Worm (Caenorhabditis elegans) whole organism, late embryonic: ENCODE data around the gene C34D10.1.

Source experiments
- C38D4.7 ChIP-seq: fragments of 200-800 bp; sonication (Bioruptor generic); optimal IDR thresholded peaks from 2 replicates; lab custom pipeline; 2018; ENCODE audit warnings: mild to moderate bottlenecking, missing genetic modification characterization, moderate library complexity, missing compliant biosample characterization
- K09A11.1 ChIP-seq: sonication (generic microtip); optimal IDR thresholded peaks from 2 replicates; lab custom pipeline; 2017; ENCODE audit warnings: antibody characterized with exemption, mild to moderate bottlenecking, missing genetic modification characterization, missing compliant biosample characterization; ENCODE audit not compliant: insufficient read depth
- ahr-1 ChIP-seq: sonication (generic microtip); optimal IDR thresholded peaks from 2 replicates; lab custom pipeline; 2016; ENCODE audit warnings: missing genetic modification characterization, missing compliant biosample characterization
- ceh-14 ChIP-seq: sonication (generic microtip); optimal IDR thresholded peaks from 2 replicates; lab custom pipeline; 2016; ENCODE audit warnings: missing genotype, missing genetic modification characterization, missing compliant biosample characterization
- ceh-18 ChIP-seq: sonication (generic microtip); optimal IDR thresholded peaks from 2 replicates; lab custom pipeline; 2016; ENCODE audit warnings: missing genetic modification characterization, missing compliant biosample characterization
- ceh-2 ChIP-seq: sonication (generic microtip); optimal IDR thresholded peaks from 2 replicates; lab custom pipeline; 2016; ENCODE audit warnings: missing genotype, missing genetic modification characterization, missing compliant biosample characterization
- ceh-22 ChIP-seq: sonication (generic microtip); optimal IDR thresholded peaks from 2 replicates; lab custom pipeline; 2017; ENCODE audit warnings: missing biosample characterization, missing genetic modification characterization
- ceh-30 ChIP-seq: fragments of 150-350 bp; optimal IDR thresholded peaks from 2 replicates; lab custom pipeline; 2014; ENCODE audit warnings: missing biosample characterization, missing genetic modification characterization
- ceh-31 ChIP-seq: sonication (generic microtip); optimal IDR thresholded peaks from 2 replicates; lab custom pipeline; 2016; ENCODE audit warnings: missing genetic modification characterization, missing compliant biosample characterization
- ceh-48 ChIP-seq: sonication (generic microtip); optimal IDR thresholded peaks from 2 replicates; lab custom pipeline; 2016; ENCODE audit warnings: missing genetic modification characterization, inconsistent platforms, missing compliant biosample characterization
- ceh-6 ChIP-seq: fragments of 200-800 bp; sonication (Bioruptor generic); optimal IDR thresholded peaks from 2 replicates; lab custom pipeline; 2018; ENCODE audit warnings: mild to moderate bottlenecking, missing genetic modification characterization, missing compliant biosample characterization
- che-1 ChIP-seq: sonication (generic microtip); optimal IDR thresholded peaks from 2 replicates; lab custom pipeline; 2016; ENCODE audit warnings: mild to moderate bottlenecking, missing genetic modification characterization, missing compliant biosample characterization
- dve-1 ChIP-seq: sonication (generic microtip); optimal IDR thresholded peaks from 2 replicates; lab custom pipeline; 2017; ENCODE audit warnings: antibody characterized with exemption, mild to moderate bottlenecking, missing genetic modification characterization, missing compliant biosample characterization
- elt-2 ChIP-seq: sonication (generic microtip); optimal IDR thresholded peaks from 2 replicates; lab custom pipeline; 2016; ENCODE audit warnings: missing genetic modification reagents, missing genetic modification characterization, missing compliant biosample characterization
- eyg-1 ChIP-seq: sonication (generic microtip); optimal IDR thresholded peaks from 2 replicates; lab custom pipeline; 2016; ENCODE audit warnings: missing genotype, missing genetic modification characterization, missing compliant biosample characterization
- fkh-10 ChIP-seq: fragments of 150-350 bp; optimal IDR thresholded peaks from 2 replicates; lab custom pipeline; 2014; ENCODE audit warnings: missing biosample characterization, missing genetic modification reagents, missing genetic modification characterization
- fkh-6 ChIP-seq: sonication (generic microtip); optimal IDR thresholded peaks from 2 replicates; lab custom pipeline; 2016; ENCODE audit warnings: missing genetic modification characterization, missing compliant biosample characterization
- gmeb-2 ChIP-seq: sonication (generic microtip); optimal IDR thresholded peaks from 2 replicates; lab custom pipeline; 2016; ENCODE audit warnings: missing genetic modification characterization, inconsistent platforms, missing compliant biosample characterization
- hlh-13 ChIP-seq: fragments of 200-800 bp; sonication (Bioruptor generic); optimal IDR thresholded peaks from 2 replicates; lab custom pipeline; 2018; ENCODE audit warnings: mild to moderate bottlenecking, missing genetic modification characterization, missing compliant biosample characterization
- hlh-15 ChIP-seq: sonication (generic microtip); optimal IDR thresholded peaks from 2 replicates; lab custom pipeline; 2016; ENCODE audit warnings: missing genetic modification characterization, missing compliant biosample characterization
- hlh-30 ChIP-seq: sonication (generic microtip); optimal IDR thresholded peaks from 2 replicates; lab custom pipeline; 2017; ENCODE audit warnings: antibody characterized with exemption, missing genetic modification characterization, missing compliant biosample characterization; ENCODE audit not compliant: insufficient read depth
- hlh-8 ChIP-seq: sonication (generic microtip); optimal IDR thresholded peaks from 2 replicates; lab custom pipeline; 2016; ENCODE audit warnings: missing genotype, missing genetic modification characterization, missing compliant biosample characterization
- lim-6 ChIP-seq: sonication (generic microtip); optimal IDR thresholded peaks from 2 replicates; lab custom pipeline; 2016; ENCODE audit warnings: missing genetic modification characterization, missing compliant biosample characterization
- lin-11 ChIP-seq: fragments of 200-800 bp; sonication (Bioruptor generic); optimal IDR thresholded peaks from 2 replicates; lab custom pipeline; 2018; ENCODE audit warnings: mild to moderate bottlenecking, missing genetic modification characterization, missing compliant biosample characterization
- nfya-1 ChIP-seq: sonication (generic microtip); optimal IDR thresholded peaks from 2 replicates; lab custom pipeline; 2017; ENCODE audit warnings: missing genetic modification characterization, mild to moderate bottlenecking, missing compliant biosample characterization, antibody characterized with exemption, moderate library complexity
- nhr-11 ChIP-seq: fragments of 150-350 bp; optimal IDR thresholded peaks from 2 replicates; lab custom pipeline; 2014; ENCODE audit warnings: missing biosample characterization, missing genetic modification characterization
- nhr-232 ChIP-seq: sonication (generic microtip); optimal IDR thresholded peaks from 2 replicates; lab custom pipeline; 2016; ENCODE audit warnings: missing genetic modification characterization, missing compliant biosample characterization
- pag-3 ChIP-seq: sonication (generic microtip); optimal IDR thresholded peaks from 2 replicates; lab custom pipeline; 2016; ENCODE audit warnings: missing compliant biosample characterization, missing genetic modification characterization, borderline replicate concordance
- pat-9 ChIP-seq: fragments of 200-800 bp; sonication (Bioruptor generic); optimal IDR thresholded peaks from 2 replicates; lab custom pipeline; 2018; ENCODE audit warnings: mild to moderate bottlenecking, missing genetic modification characterization, moderate library complexity, missing compliant biosample characterization
- pax-1 ChIP-seq: fragments of 150-350 bp; optimal IDR thresholded peaks from 2 replicates; lab custom pipeline; 2014; ENCODE audit warnings: missing biosample characterization, missing genetic modification characterization
- pha-2 ChIP-seq: sonication (generic microtip); optimal IDR thresholded peaks from 2 replicates; lab custom pipeline; 2017; ENCODE audit warnings: mild to moderate bottlenecking, missing genetic modification characterization, missing compliant biosample characterization
- pha-4 ChIP-seq: fragments of 150-350 bp; optimal IDR thresholded peaks from 2 replicates; lab custom pipeline; 2018; ENCODE audit warnings: missing biosample characterization, missing genetic modification reagents, missing genetic modification characterization
- pqm-1 ChIP-seq: sonication (generic microtip); optimal IDR thresholded peaks from 2 replicates; lab custom pipeline; 2016; ENCODE audit warnings: missing genetic modification characterization, missing compliant biosample characterization
- pros-1 ChIP-seq: fragments of 150-350 bp; optimal IDR thresholded peaks from 2 replicates; lab custom pipeline; 2014; ENCODE audit warnings: missing biosample characterization, missing genetic modification reagents, missing genetic modification characterization
- ref-2 ChIP-seq: sonication (generic microtip); optimal IDR thresholded peaks from 2 replicates; lab custom pipeline; 2016; ENCODE audit warnings: missing genetic modification characterization, missing compliant biosample characterization
- sdc-2 ChIP-seq: sonication (generic microtip); optimal IDR thresholded peaks from 2 replicates; lab custom pipeline; 2016; ENCODE audit warnings: missing genotype, missing genetic modification characterization, missing compliant biosample characterization
- sox-2 ChIP-seq: fragments of 200-800 bp; sonication (Bioruptor generic); IDR thresholded peaks from 2 replicates; pipeline ENCODE4 v1.3.6; 2022; ENCODE audit warnings: missing genetic modification reagents, missing genetic modification characterization, missing compliant biosample characterization
- sox-4 ChIP-seq: sonication (generic microtip); optimal IDR thresholded peaks from 2 replicates; lab custom pipeline; 2017; ENCODE audit warnings: mild to moderate bottlenecking, missing genetic modification characterization, inconsistent platforms, missing compliant biosample characterization
- tbx-2 ChIP-seq: sonication (generic microtip); optimal IDR thresholded peaks from 2 replicates; lab custom pipeline; 2016; ENCODE audit warnings: missing genetic modification characterization, missing compliant biosample characterization
- ttx-3 ChIP-seq: sonication (generic microtip); optimal IDR thresholded peaks from 2 replicates; lab custom pipeline; 2016; ENCODE audit warnings: missing genetic modification reagents, missing genetic modification characterization, missing compliant biosample characterization
- unc-3 ChIP-seq, 2 experiments: fragments of 200-800 bp in 1 of 2; sonication (Bioruptor generic) in 1 of 2; sonication (generic microtip) in 1 of 2; conservative IDR thresholded peaks in 1 of 2; optimal IDR thresholded peaks in 1 of 2; 2 replicates each; pipeline versions ENCODE4 v1.3.6 to Lab custom; 2016 to 2022; ENCODE audit warnings: missing compliant biosample characterization in 2 of 2, missing genetic modification characterization in 2 of 2, missing genetic modification reagents in 1 of 2
- unc-42 ChIP-seq: sonication (generic microtip); optimal IDR thresholded peaks from 2 replicates; lab custom pipeline; 2016; ENCODE audit warnings: missing genotype, missing genetic modification characterization, missing compliant biosample characterization
- unc-86 ChIP-seq: sonication (generic microtip); optimal IDR thresholded peaks from 2 replicates; lab custom pipeline; 2016; ENCODE audit warnings: missing genetic modification characterization, missing compliant biosample characterization

The C34D10.1 gene

ce11 chrX:8022728-8023127 lies 6.6 kb upstream of the C34D10.1 start:
- TF ChIP-seq ref-2 (tag; lab: Kevin White, UChicago) = no peak
- no peak for TF ChIP-seq ttx-3
- TF ChIP-seq hlh-30 (tag; lab: Kevin White, UChicago) = no peak
- TF ChIP-seq pha-4 (tag; lab: Kevin White, UChicago) = no peak
- no peak for TF ChIP-seq fkh-6 (tag; lab: Kevin White, UChicago)
- TF ChIP-seq unc-42 = no peak
- TF ChIP-seq ceh-31 = no peak

ce11 chrX:8026709-8027108 lies 2.6 kb upstream of the C34D10.1 start:
- no peak for TF ChIP-seq fkh-6 (tag; lab: Kevin White, UChicago)
- no peak for TF ChIP-seq tbx-2 (tag; lab: Kevin White, UChicago)
- TF ChIP-seq sdc-2 = no peak
- TF ChIP-seq elt-2 (tag; lab: Kevin White, UChicago) = no peak
- no peak for TF ChIP-seq nhr-11 (tag; lab: Kevin White, UChicago)
- no peak for TF ChIP-seq pqm-1 (tag; lab: Kevin White, UChicago)
- TF ChIP-seq sox-2 (GFP tag; lab: Robert Waterston, UW) = no peak
- TF ChIP-seq sox-4 = no peak
- TF ChIP-seq hlh-8 (tag; lab: Kevin White, UChicago) = no peak
- no peak for TF ChIP-seq hlh-15 (tag; lab: Kevin White, UChicago)
- no peak for TF ChIP-seq unc-86
- no peak for TF ChIP-seq ceh-22 (tag; lab: Kevin White, UChicago)
- no peak for TF ChIP-seq pha-2 (tag; lab: Kevin White, UChicago)

- no peak for TF ChIP-seq hlh-15 (tag; lab: Kevin White, UChicago)
- TF ChIP-seq che-1 (tag; lab: Kevin White, UChicago) = no peak
- no peak for TF ChIP-seq ceh-30 (tag; lab: Kevin White, UChicago)
- no peak for TF ChIP-seq hlh-30 (tag; lab: Kevin White, UChicago)
- TF ChIP-seq pha-4 (tag; lab: Kevin White, UChicago) = no peak
- no peak for TF ChIP-seq ahr-1
- TF ChIP-seq C38D4.7 = no peak
- no peak for TF ChIP-seq fkh-6 (tag; lab: Kevin White, UChicago)
- TF ChIP-seq, all 69 proteins: peak for 0
Measured at ce11 chrX:8027509-8027908, 1.8 kb upstream of the C34D10.1 start.

DNA sequence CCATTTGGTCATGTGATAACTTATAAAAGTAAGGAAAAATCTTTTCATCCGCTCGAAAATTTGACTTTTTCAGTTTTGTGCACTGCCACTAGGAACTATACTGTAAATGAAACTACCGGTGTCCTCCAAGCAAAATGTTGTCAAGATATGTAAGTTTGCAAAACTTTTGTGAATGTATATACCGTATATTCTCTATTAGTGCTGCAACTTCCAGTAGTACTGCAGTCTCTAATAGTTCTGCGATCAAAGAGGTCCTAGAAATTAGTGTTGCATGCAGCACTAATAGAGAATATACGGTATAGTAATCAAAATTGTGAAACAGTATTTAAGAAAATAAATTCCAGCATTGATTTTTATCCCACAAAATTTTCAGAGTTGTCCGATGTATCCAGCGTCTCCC lies 753 bp downstream of the C34D10.1 start:
- TF ChIP-seq pros-1 (no peak), unc-3 (GFP tag; conservative IDR thresholded peaks at IDR 0.05; lab: Robert Waterston, UW) (no peak), unc-3 (tag; optimal IDR thresholded peaks at IDR 0.05; lab: Kevin White, UChicago) (no peak), K09A11.1 (tag; lab: Kevin White, UChicago) (no peak), ceh-2 (tag; lab: Kevin White, UChicago) (no peak), ceh-18 (tag; lab: Kevin White, UChicago) (no peak), hlh-15 (tag; lab: Kevin White, UChicago) (no peak), gmeb-2 (tag; lab: Kevin White, UChicago) (no peak), pag-3 (tag; lab: Kevin White, UChicago) (no peak), lin-11 (tag; lab: Kevin White, UChicago) (no peak), fkh-10 (GFP tag; lab: Kevin White, UChicago) (no peak), eyg-1 (tag; lab: Kevin White, UChicago) (no peak), ceh-31 (no peak)

DNA sequence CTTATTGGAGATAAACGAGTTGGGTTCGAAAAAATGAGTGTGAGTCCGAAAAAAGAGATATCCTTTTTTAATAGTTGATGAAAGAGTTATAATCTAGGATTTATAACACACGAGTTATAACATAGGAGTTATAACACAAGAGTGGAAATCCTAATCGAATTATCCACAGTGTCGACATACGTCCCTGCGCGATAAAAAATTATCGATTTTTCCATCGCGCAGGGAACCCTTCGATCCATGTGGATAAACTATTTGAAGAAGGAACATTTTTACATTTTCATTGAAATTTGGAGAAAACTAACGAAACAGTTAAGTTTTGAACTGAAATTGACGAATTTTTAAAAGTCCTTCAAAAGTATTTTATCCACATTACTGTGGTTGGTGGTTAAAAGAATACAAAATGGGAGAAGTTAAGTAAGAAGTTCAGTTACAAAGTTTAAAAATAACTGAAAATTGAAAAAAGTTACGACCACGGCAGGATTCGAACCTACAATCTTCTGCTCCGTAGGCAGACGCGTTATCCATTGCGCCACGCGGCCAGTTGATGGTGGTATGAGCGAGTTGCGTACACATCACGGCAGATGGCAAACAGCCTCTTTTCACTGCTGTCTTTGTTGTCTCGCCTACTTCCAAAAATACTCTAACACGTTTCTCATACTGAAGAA lies 7.1 kb downstream of the C34D10.1 start:
- no peak for TF ChIP-seq pha-2 (tag; lab: Kevin White, UChicago)
- TF ChIP-seq ceh-14 = peak; percentile 63
- TF ChIP-seq ahr-1 = no peak
- TF ChIP-seq sdc-2 = peak; percentile 99
- peak; percentile 10 for TF ChIP-seq ceh-6
- TF ChIP-seq pax-1 (tag; lab: Kevin White, UChicago) = peak; percentile 69
- TF ChIP-seq elt-2 (tag; lab: Kevin White, UChicago) = peak; percentile 28
- peak; percentile 2 for TF ChIP-seq hlh-8 (tag; lab: Kevin White, UChicago)
- TF ChIP-seq nhr-232 (tag; lab: Kevin White, UChicago) = peak; percentile 2
- TF ChIP-seq hlh-15 (tag; lab: Kevin White, UChicago) = no peak
- peak; percentile 95 for TF ChIP-seq unc-42
- peak; percentile 38 for TF ChIP-seq hlh-13 (GFP tag; lab: Kevin White, UChicago)
- TF ChIP-seq pat-9 = peak; percentile 22
- peak; percentile 94 for TF ChIP-seq nfya-1
- TF ChIP-seq dve-1 (tag; lab: Kevin White, UChicago) = peak; percentile 91
- no peak for TF ChIP-seq lim-6 (tag; lab: Kevin White, UChicago)
- peak; percentile 76 for TF ChIP-seq hlh-30 (tag; lab: Kevin White, UChicago)
- peak; percentile 99 for TF ChIP-seq ceh-48
